Worm (Caenorhabditis elegans) whole organism, L4/young adult: ENCODE measurements around the gene F45D3.4.

ENCODE experiments used
- W03F9.2 ChIP-seq: fragments of 150-350 bp; optimal IDR thresholded peaks from 2 replicates; lab custom pipeline; 2014; ENCODE audit warnings: missing biosample characterization, missing genetic modification characterization
- dao-5 ChIP-seq: sonication (generic microtip); optimal IDR thresholded peaks from 2 replicates; lab custom pipeline; 2016; ENCODE audit warnings: missing genotype, missing genetic modification characterization, moderate library complexity, missing compliant biosample characterization
- him-1 ChIP-seq: sonication (generic microtip); optimal IDR thresholded peaks from 2 replicates; lab custom pipeline; 2016; ENCODE audit warnings: missing genotype, missing genetic modification reagents, missing genetic modification characterization, missing compliant biosample characterization

- no peak for TF ChIP-seq W03F9.2
- no peak for TF ChIP-seq him-1 (tag; lab: Kevin White, UChicago)
- TF ChIP-seq dao-5 (tag; lab: Kevin White, UChicago), result no peak
These were observed 35.0 kb upstream of the F45D3.4 start, which contains the start of gene C14C10.1 for ce11 chrV:12588030-12588429.
